Worm (Caenorhabditis elegans) whole organism, late embryonic: ENCODE results near the gene lgc-11.
A peak's percentile ranks its signal among the peaks of the same experiment; 100 is the strongest.

Experiments
- C08G9.2 ChIP-seq: sonication (generic microtip); optimal IDR thresholded peaks from 2 replicates; lab custom pipeline; 2016; ENCODE audit warnings: mild to moderate bottlenecking, missing genetic modification characterization, moderate library complexity, missing compliant biosample characterization
- K09A11.1 ChIP-seq: sonication (generic microtip); optimal IDR thresholded peaks from 2 replicates; lab custom pipeline; 2017; ENCODE audit warnings: antibody characterized with exemption, mild to moderate bottlenecking, missing genetic modification characterization, missing compliant biosample characterization; ENCODE audit not compliant: insufficient read depth
- T23F11.4 ChIP-seq: fragments of 200-800 bp; sonication (Bioruptor generic); optimal IDR thresholded peaks from 2 replicates; lab custom pipeline; 2018; ENCODE audit warnings: mild to moderate bottlenecking, missing genetic modification characterization, missing compliant biosample characterization
- ahr-1 ChIP-seq: sonication (generic microtip); optimal IDR thresholded peaks from 2 replicates; lab custom pipeline; 2016; ENCODE audit warnings: missing genetic modification characterization, missing compliant biosample characterization
- ama-1 ChIP-seq: fragments of 150-350 bp; optimal IDR thresholded peaks from 2 replicates; lab custom pipeline; 2014
- ceh-14 ChIP-seq: sonication (generic microtip); optimal IDR thresholded peaks from 2 replicates; lab custom pipeline; 2016; ENCODE audit warnings: missing genotype, missing genetic modification characterization, missing compliant biosample characterization
- ceh-18 ChIP-seq: sonication (generic microtip); optimal IDR thresholded peaks from 2 replicates; lab custom pipeline; 2016; ENCODE audit warnings: missing genetic modification characterization, missing compliant biosample characterization
- ceh-2 ChIP-seq: sonication (generic microtip); optimal IDR thresholded peaks from 2 replicates; lab custom pipeline; 2016; ENCODE audit warnings: missing genotype, missing genetic modification characterization, missing compliant biosample characterization
- ceh-22 ChIP-seq: sonication (generic microtip); optimal IDR thresholded peaks from 2 replicates; lab custom pipeline; 2017; ENCODE audit warnings: missing biosample characterization, missing genetic modification characterization
- ceh-30 ChIP-seq: fragments of 150-350 bp; optimal IDR thresholded peaks from 2 replicates; lab custom pipeline; 2014; ENCODE audit warnings: missing biosample characterization, missing genetic modification characterization
- ceh-31 ChIP-seq: sonication (generic microtip); optimal IDR thresholded peaks from 2 replicates; lab custom pipeline; 2016; ENCODE audit warnings: missing genetic modification characterization, missing compliant biosample characterization
- ceh-34 ChIP-seq: sonication (generic microtip); optimal IDR thresholded peaks from 2 replicates; lab custom pipeline; 2016; ENCODE audit warnings: mild to moderate bottlenecking, missing genetic modification characterization, missing compliant biosample characterization
- ceh-48 ChIP-seq: sonication (generic microtip); optimal IDR thresholded peaks from 2 replicates; lab custom pipeline; 2016; ENCODE audit warnings: missing genetic modification characterization, inconsistent platforms, missing compliant biosample characterization
- ceh-6 ChIP-seq: fragments of 200-800 bp; sonication (Bioruptor generic); optimal IDR thresholded peaks from 2 replicates; lab custom pipeline; 2018; ENCODE audit warnings: mild to moderate bottlenecking, missing genetic modification characterization, missing compliant biosample characterization
- che-1 ChIP-seq: sonication (generic microtip); optimal IDR thresholded peaks from 2 replicates; lab custom pipeline; 2016; ENCODE audit warnings: mild to moderate bottlenecking, missing genetic modification characterization, missing compliant biosample characterization
- dmd-4 ChIP-seq: sonication (generic microtip); optimal IDR thresholded peaks from 2 replicates; lab custom pipeline; 2016; ENCODE audit warnings: borderline replicate concordance, missing genetic modification characterization, missing compliant biosample characterization
- elt-2 ChIP-seq: sonication (generic microtip); optimal IDR thresholded peaks from 2 replicates; lab custom pipeline; 2016; ENCODE audit warnings: missing genetic modification reagents, missing genetic modification characterization, missing compliant biosample characterization
- ets-4 ChIP-seq: sonication (generic microtip); optimal IDR thresholded peaks from 2 replicates; lab custom pipeline; 2016; ENCODE audit warnings: missing genetic modification characterization, missing compliant biosample characterization
- fkh-6 ChIP-seq: sonication (generic microtip); optimal IDR thresholded peaks from 2 replicates; lab custom pipeline; 2016; ENCODE audit warnings: missing genetic modification characterization, missing compliant biosample characterization
- gmeb-2 ChIP-seq: sonication (generic microtip); optimal IDR thresholded peaks from 2 replicates; lab custom pipeline; 2016; ENCODE audit warnings: missing genetic modification characterization, inconsistent platforms, missing compliant biosample characterization
- hlh-13 ChIP-seq: fragments of 200-800 bp; sonication (Bioruptor generic); optimal IDR thresholded peaks from 2 replicates; lab custom pipeline; 2018; ENCODE audit warnings: mild to moderate bottlenecking, missing genetic modification characterization, missing compliant biosample characterization
- hlh-15 ChIP-seq: sonication (generic microtip); optimal IDR thresholded peaks from 2 replicates; lab custom pipeline; 2016; ENCODE audit warnings: missing genetic modification characterization, missing compliant biosample characterization
- hlh-30 ChIP-seq: sonication (generic microtip); optimal IDR thresholded peaks from 2 replicates; lab custom pipeline; 2017; ENCODE audit warnings: antibody characterized with exemption, missing genetic modification characterization, missing compliant biosample characterization; ENCODE audit not compliant: insufficient read depth
- hlh-6 ChIP-seq: sonication (generic microtip); optimal IDR thresholded peaks from 2 replicates; lab custom pipeline; 2016; ENCODE audit warnings: missing genotype, missing genetic modification characterization, missing compliant biosample characterization
- lim-6 ChIP-seq: sonication (generic microtip); optimal IDR thresholded peaks from 2 replicates; lab custom pipeline; 2016; ENCODE audit warnings: missing genetic modification characterization, missing compliant biosample characterization
- lin-11 ChIP-seq: fragments of 200-800 bp; sonication (Bioruptor generic); optimal IDR thresholded peaks from 2 replicates; lab custom pipeline; 2018; ENCODE audit warnings: mild to moderate bottlenecking, missing genetic modification characterization, missing compliant biosample characterization
- nhr-232 ChIP-seq: sonication (generic microtip); optimal IDR thresholded peaks from 2 replicates; lab custom pipeline; 2016; ENCODE audit warnings: missing genetic modification characterization, missing compliant biosample characterization
- npax-4 ChIP-seq: sonication (generic microtip); optimal IDR thresholded peaks from 2 replicates; lab custom pipeline; 2016; ENCODE audit warnings: missing genetic modification characterization, missing compliant biosample characterization
- odd-2 ChIP-seq: sonication (generic microtip); optimal IDR thresholded peaks from 2 replicates; lab custom pipeline; 2017; ENCODE audit warnings: antibody characterized with exemption, mild to moderate bottlenecking, missing genetic modification characterization, missing compliant biosample characterization
- pax-1 ChIP-seq: fragments of 150-350 bp; optimal IDR thresholded peaks from 2 replicates; lab custom pipeline; 2014; ENCODE audit warnings: missing biosample characterization, missing genetic modification characterization
- pha-2 ChIP-seq: sonication (generic microtip); optimal IDR thresholded peaks from 2 replicates; lab custom pipeline; 2017; ENCODE audit warnings: mild to moderate bottlenecking, missing genetic modification characterization, missing compliant biosample characterization
- pha-4 ChIP-seq: fragments of 150-350 bp; optimal IDR thresholded peaks from 2 replicates; lab custom pipeline; 2018; ENCODE audit warnings: missing biosample characterization, missing genetic modification reagents, missing genetic modification characterization
- pros-1 ChIP-seq: fragments of 150-350 bp; optimal IDR thresholded peaks from 2 replicates; lab custom pipeline; 2014; ENCODE audit warnings: missing biosample characterization, missing genetic modification reagents, missing genetic modification characterization
- ref-2 ChIP-seq: sonication (generic microtip); optimal IDR thresholded peaks from 2 replicates; lab custom pipeline; 2016; ENCODE audit warnings: missing genetic modification characterization, missing compliant biosample characterization
- sdc-2 ChIP-seq: sonication (generic microtip); optimal IDR thresholded peaks from 2 replicates; lab custom pipeline; 2016; ENCODE audit warnings: missing genotype, missing genetic modification characterization, missing compliant biosample characterization
- sox-4 ChIP-seq: sonication (generic microtip); optimal IDR thresholded peaks from 2 replicates; lab custom pipeline; 2017; ENCODE audit warnings: mild to moderate bottlenecking, missing genetic modification characterization, inconsistent platforms, missing compliant biosample characterization
- syd-9 ChIP-seq: sonication (generic microtip); optimal IDR thresholded peaks from 2 replicates; lab custom pipeline; 2016; ENCODE audit warnings: mild to moderate bottlenecking, missing genetic modification characterization, moderate library complexity, missing compliant biosample characterization
- tbx-2 ChIP-seq: sonication (generic microtip); optimal IDR thresholded peaks from 2 replicates; lab custom pipeline; 2016; ENCODE audit warnings: missing genetic modification characterization, missing compliant biosample characterization
- tbx-7 ChIP-seq: sonication (generic microtip); optimal IDR thresholded peaks from 2 replicates; lab custom pipeline; 2016; ENCODE audit warnings: missing genotype, missing genetic modification characterization, missing compliant biosample characterization
- unc-3 ChIP-seq, 2 experiments: fragments of 200-800 bp in 1 of 2; sonication (Bioruptor generic) in 1 of 2; sonication (generic microtip) in 1 of 2; conservative IDR thresholded peaks in 1 of 2; optimal IDR thresholded peaks in 1 of 2; 2 replicates each; pipeline versions ENCODE4 v1.3.6 to Lab custom; 2016 to 2022; ENCODE audit warnings: missing compliant biosample characterization in 2 of 2, missing genetic modification characterization in 2 of 2, missing genetic modification reagents in 1 of 2
- unc-55 ChIP-seq: sonication (generic microtip); optimal IDR thresholded peaks from 2 replicates; lab custom pipeline; 2017; ENCODE audit warnings: missing biosample characterization, missing genetic modification reagents, missing genetic modification characterization
- unc-86 ChIP-seq: sonication (generic microtip); optimal IDR thresholded peaks from 2 replicates; lab custom pipeline; 2016; ENCODE audit warnings: missing genetic modification characterization, missing compliant biosample characterization
- zip-5 ChIP-seq: sonication (generic microtip); optimal IDR thresholded peaks from 2 replicates; lab custom pipeline; 2016; ENCODE audit warnings: missing genetic modification characterization, missing compliant biosample characterization
- ztf-16 ChIP-seq: sonication (generic microtip); optimal IDR thresholded peaks from 2 replicates; lab custom pipeline; 2017; ENCODE audit warnings: missing genetic modification characterization, missing compliant biosample characterization

lgc-11 gene

DNA sequence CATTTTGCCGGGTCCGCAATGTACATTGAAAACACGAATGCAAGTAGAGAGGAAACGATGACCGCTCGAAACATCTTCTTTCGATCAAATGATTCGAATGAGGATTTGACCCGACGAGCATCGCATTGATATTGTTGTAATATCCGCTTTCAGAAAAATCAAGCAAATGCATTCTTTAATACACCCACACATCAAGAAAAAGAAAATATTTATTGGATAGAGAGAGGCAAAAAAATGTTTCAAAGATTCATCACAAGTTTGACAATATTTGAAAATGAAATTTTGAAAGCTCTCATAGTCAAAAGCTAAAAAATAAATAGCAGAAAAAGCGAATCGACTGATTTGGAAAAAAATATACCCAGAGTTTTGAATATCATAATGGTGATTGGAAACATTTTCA is 10.9 kb downstream of the lgc-11 start, which contains the start of gene try-14:
TSS of gene try-14 (minus strand) at position 101 of the 400 bp plus-strand sequence.
- TF ChIP-seq C08G9.2 (tag; lab: Kevin White, UChicago) (no peak), T23F11.4 (GFP tag; lab: Kevin White, UChicago) (no peak), pax-1 (tag; lab: Kevin White, UChicago) (no peak)
- TF ChIP-seq, all 69 proteins: peak for 0

DNA sequence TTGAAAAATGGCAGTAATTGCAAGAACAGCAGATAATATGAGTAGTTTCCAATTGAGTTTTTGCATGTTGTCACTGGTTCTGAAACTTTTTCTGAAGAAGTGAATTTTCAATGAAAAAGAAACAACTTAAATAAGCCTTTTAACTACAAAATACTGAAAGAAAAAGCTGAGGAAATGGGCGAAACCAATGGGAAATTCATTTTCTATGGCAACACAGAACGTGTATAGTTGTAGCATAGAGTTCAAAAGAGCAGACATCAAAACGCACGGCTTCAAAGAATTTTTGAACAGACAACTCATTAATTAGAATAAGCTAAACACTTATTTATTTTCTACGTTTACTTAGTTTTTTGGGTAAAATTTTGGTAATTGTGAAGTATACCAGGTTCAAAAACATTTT is 13.4 kb downstream of the lgc-11 start, which contains the start of gene F48E3.2:
TSS of gene F48E3.2 (minus strand) at position 101 of the 400 bp plus-strand sequence.
- TF ChIP-seq pros-1 = no peak
- TF ChIP-seq ceh-22 = no peak
- no peak for TF ChIP-seq ceh-34 (tag; lab: Kevin White, UChicago)
- TF ChIP-seq sdc-2 (tag; lab: Kevin White, UChicago) = no peak
- TF ChIP-seq odd-2 (tag; lab: Kevin White, UChicago) = no peak
- TF ChIP-seq ceh-18 (tag; lab: Kevin White, UChicago) = no peak
- TF ChIP-seq tbx-7 = no peak
- no peak for TF ChIP-seq ahr-1 (tag; lab: Kevin White, UChicago)
- no peak for TF ChIP-seq ceh-6 (GFP tag; lab: Kevin White, UChicago)
- no peak for TF ChIP-seq gmeb-2 (tag; lab: Kevin White, UChicago)
- no peak for TF ChIP-seq pax-1 (tag; lab: Kevin White, UChicago)
- TF ChIP-seq ceh-30 (tag; lab: Kevin White, UChicago) = no peak
- TF ChIP-seq sox-4 (tag; lab: Kevin White, UChicago) = no peak
- TF ChIP-seq elt-2 = no peak
- TF ChIP-seq ceh-14 (tag; lab: Kevin White, UChicago) = no peak
- no peak for TF ChIP-seq ets-4 (tag; lab: Kevin White, UChicago)
- no peak for TF ChIP-seq lin-11 (tag; lab: Kevin White, UChicago)

DNA sequence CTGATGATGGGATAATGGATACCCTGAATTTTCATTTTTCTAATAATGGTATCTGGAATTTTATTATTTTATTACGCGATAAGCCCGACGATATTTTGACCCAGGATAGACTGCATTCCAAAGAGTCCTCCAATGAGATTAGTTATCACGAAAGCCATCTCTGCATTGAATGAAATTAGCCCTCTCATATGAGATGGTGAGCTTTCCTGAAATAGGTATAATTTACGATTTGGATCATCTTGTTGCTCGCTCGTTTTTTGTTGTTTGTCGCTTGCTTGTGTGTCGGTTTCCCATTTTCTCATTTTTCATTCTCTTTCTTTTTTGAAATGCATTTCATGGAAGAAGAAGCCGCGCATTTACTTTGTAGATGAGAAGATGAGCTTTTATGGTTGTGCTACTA is 14.9 kb downstream of the lgc-11 start:
- TF ChIP-seq C08G9.2 (tag; lab: Kevin White, UChicago) (no peak), hlh-30 (tag; lab: Kevin White, UChicago) (no peak), lin-11 (tag; lab: Kevin White, UChicago) (no peak), sox-4 (tag; lab: Kevin White, UChicago) (no peak), ceh-48 (no peak), fkh-6 (tag; lab: Kevin White, UChicago) (no peak), ceh-22 (no peak), pha-4 (tag; lab: Kevin White, UChicago) (no peak), unc-55 (GFP tag; lab: Kevin White, UChicago) (no peak), ceh-6 (GFP tag; lab: Kevin White, UChicago) (no peak), ceh-31 (no peak), unc-86 (tag; lab: Kevin White, UChicago) (no peak), pha-2 (tag; lab: Kevin White, UChicago) (no peak), ref-2 (tag; lab: Kevin White, UChicago) (no peak), nhr-232 (tag; lab: Kevin White, UChicago) (no peak), dmd-4 (no peak), unc-3 (GFP tag; conservative IDR thresholded peaks at IDR 0.05; lab: Robert Waterston, UW) (no peak), unc-3 (tag; optimal IDR thresholded peaks at IDR 0.05; lab: Kevin White, UChicago) (no peak), ama-1 (no peak), ceh-34 (tag; lab: Kevin White, UChicago) (no peak)
- TF ChIP-seq, all 69 proteins: peak for 0

DNA sequence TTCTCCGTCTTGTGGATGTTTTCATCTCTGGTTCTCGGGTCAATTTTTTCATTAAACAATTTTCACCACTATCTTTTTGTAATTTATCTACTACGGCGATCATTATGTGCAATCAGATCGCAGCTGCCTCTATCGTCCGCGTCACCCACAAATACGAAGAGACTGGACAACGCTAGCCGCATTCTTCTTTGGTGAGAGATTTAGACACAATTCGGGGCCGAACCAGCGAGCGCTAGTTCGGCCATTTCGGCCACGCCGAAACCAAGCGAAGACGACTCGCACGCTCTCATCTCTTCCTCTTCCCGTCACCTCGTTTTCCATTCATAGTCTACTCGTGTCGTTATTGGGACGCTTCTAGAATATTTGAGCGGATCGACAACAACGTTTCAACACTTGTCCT is 20.7 kb downstream of the lgc-11 start, which contains the start of gene gly-12:
TSS of gene gly-12 (plus strand) at position 117 of the 400 bp plus-strand sequence.
- TF ChIP-seq ceh-30 (tag; lab: Kevin White, UChicago) (no peak), K09A11.1 (tag; lab: Kevin White, UChicago) (no peak), elt-2 (no peak), npax-4 (tag; lab: Kevin White, UChicago) (no peak), tbx-2 (peak; percentile 49), unc-55 (GFP tag; lab: Kevin White, UChicago) (no peak), hlh-13 (no peak), hlh-6 (tag; lab: Kevin White, UChicago) (peak; percentile 14), zip-5 (tag; lab: Kevin White, UChicago) (no peak), C08G9.2 (tag; lab: Kevin White, UChicago) (peak; percentile 15), gmeb-2 (tag; lab: Kevin White, UChicago) (no peak), hlh-15 (tag; lab: Kevin White, UChicago) (no peak), sox-4 (tag; lab: Kevin White, UChicago) (no peak), pha-2 (tag; lab: Kevin White, UChicago) (no peak), lim-6 (no peak), ztf-16 (tag; lab: Kevin White, UChicago) (no peak), ceh-2 (tag; lab: Kevin White, UChicago) (no peak), pax-1 (tag; lab: Kevin White, UChicago) (no peak), che-1 (tag; lab: Kevin White, UChicago) (no peak), sdc-2 (tag; lab: Kevin White, UChicago) (no peak), syd-9 (tag; lab: Kevin White, UChicago) (no peak), ama-1 (no peak), ceh-22 (no peak), ahr-1 (tag; lab: Kevin White, UChicago) (no peak), nhr-232 (tag; lab: Kevin White, UChicago) (no peak), T23F11.4 (GFP tag; lab: Kevin White, UChicago) (no peak), odd-2 (tag; lab: Kevin White, UChicago) (no peak), dmd-4 (no peak)
